Worm (Caenorhabditis elegans) whole organism, L4 larva: ENCODE measurements around the gene R10E8.2.

Experiments used
- F26F4.8 ChIP-seq: fragments of 200-800 bp; sonication (Bioruptor generic); conservative IDR thresholded peaks from 2 replicates; pipeline ENCODE4 v1.3.6; 2022; ENCODE audit warnings: missing genetic modification characterization, missing compliant biosample characterization
- F37D6.2 ChIP-seq: sonication (generic microtip); optimal IDR thresholded peaks from 2 replicates; lab custom pipeline; 2016; ENCODE audit warnings: mild to moderate bottlenecking, missing genetic modification characterization, missing compliant biosample characterization
- T26A8.4 ChIP-seq: fragments of 200-800 bp; sonication (Bioruptor generic); IDR thresholded peaks from 2 replicates; pipeline ENCODE4 v1.3.6; 2022; ENCODE audit warnings: missing genetic modification characterization, missing compliant biosample characterization
- Y105C5A.15 ChIP-seq: fragments of 200-800 bp; sonication (Bioruptor generic); IDR thresholded peaks from 2 replicates; pipeline ENCODE4 v1.3.6; 2022; ENCODE audit warnings: missing genetic modification characterization, missing compliant biosample characterization
- Y75B8A.6 ChIP-seq: fragments of 200-800 bp; sonication (Bioruptor generic); IDR thresholded peaks from 2 replicates; pipeline ENCODE4 v1.3.6; 2022; ENCODE audit warnings: missing genetic modification reagents, missing genetic modification characterization, missing compliant biosample characterization
- ZK546.5 ChIP-seq, 2 experiments: sonication (generic microtip); optimal IDR thresholded peaks; 2 replicates each; lab custom pipeline; 2017; ENCODE audit warnings: missing biosample characterization in 2 of 2, missing genetic modification characterization in 2 of 2
- ama-1 ChIP-seq: fragments of 150-350 bp; optimal IDR thresholded peaks from 2 replicates; lab custom pipeline; 2014; ENCODE audit warnings: inconsistent platforms, mixed read lengths
- ceh-28 ChIP-seq: fragments of 150-350 bp; optimal IDR thresholded peaks from 2 replicates; lab custom pipeline; 2014; ENCODE audit warnings: missing biosample characterization, missing genetic modification reagents, missing genetic modification characterization
- daf-19 ChIP-seq: fragments of 200-800 bp; sonication (Bioruptor generic); conservative IDR thresholded peaks from 2 replicates; pipeline ENCODE4 v1.3.6; 2022; ENCODE audit warnings: missing genetic modification characterization, missing compliant biosample characterization
- dpl-1 ChIP-seq: fragments of 150-350 bp; optimal IDR thresholded peaks from 2 replicates; lab custom pipeline; 2014; ENCODE audit warnings: missing biosample characterization, missing genetic modification reagents, missing genetic modification characterization
- duxl-1 ChIP-seq: sonication (generic microtip); optimal IDR thresholded peaks from 2 replicates; lab custom pipeline; 2016; ENCODE audit warnings: mild to moderate bottlenecking, missing genetic modification characterization, moderate library complexity, missing compliant biosample characterization; ENCODE audit not compliant: poor library complexity
- dve-1 ChIP-seq: sonication (generic microtip); optimal IDR thresholded peaks from 2 replicates; lab custom pipeline; 2017; ENCODE audit warnings: antibody characterized with exemption, mild to moderate bottlenecking, missing genetic modification characterization, missing compliant biosample characterization; ENCODE audit not compliant: insufficient read depth
- gei-8 ChIP-seq: fragments of 200-800 bp; sonication (Bioruptor generic); optimal IDR thresholded peaks from 2 replicates; lab custom pipeline; 2018; ENCODE audit warnings: mild to moderate bottlenecking, missing genetic modification characterization, missing compliant biosample characterization
- hlh-11 ChIP-seq: fragments of 200-800 bp; sonication (Bioruptor generic); optimal IDR thresholded peaks from 2 replicates; lab custom pipeline; 2018; ENCODE audit warnings: mild to moderate bottlenecking, missing genetic modification characterization, missing compliant biosample characterization
- jun-1 ChIP-seq: fragments of 150-350 bp; optimal IDR thresholded peaks from 2 replicates; lab custom pipeline; 2014; ENCODE audit warnings: missing biosample characterization, missing genetic modification reagents, missing genetic modification characterization
- lim-7 ChIP-seq: fragments of 200-800 bp; sonication (Bioruptor generic); IDR thresholded peaks from 2 replicates; pipeline ENCODE4 v1.3.6; 2022; ENCODE audit warnings: missing genetic modification characterization, missing compliant biosample characterization
- lin-15B ChIP-seq: fragments of 150-350 bp; sonication (generic microtip); optimal IDR thresholded peaks from 3 replicates; lab custom pipeline; 2014; ENCODE audit warnings: missing biosample characterization, missing genetic modification characterization
- lin-29 ChIP-seq: fragments of 200-800 bp; sonication (Bioruptor generic); IDR thresholded peaks from 2 replicates; pipeline ENCODE4 v1.3.6; 2022; ENCODE audit warnings: missing genetic modification reagents, missing genetic modification characterization, missing compliant biosample characterization
- lir-3 ChIP-seq: sonication (generic microtip); optimal IDR thresholded peaks from 2 replicates; lab custom pipeline; 2016; ENCODE audit warnings: mild to moderate bottlenecking, missing genetic modification characterization, missing compliant biosample characterization
- mxl-2 ChIP-seq: fragments of 200-800 bp; sonication (Bioruptor generic); conservative IDR thresholded peaks from 2 replicates; pipeline ENCODE4 v1.3.6; 2022; ENCODE audit warnings: missing genetic modification reagents, missing genetic modification characterization, missing compliant biosample characterization
- nhr-10 ChIP-seq: fragments of 150-350 bp; optimal IDR thresholded peaks from 2 replicates; lab custom pipeline; 2014; ENCODE audit warnings: missing biosample characterization, missing genetic modification characterization
- nhr-102 ChIP-seq: sonication (generic microtip); optimal IDR thresholded peaks from 2 replicates; lab custom pipeline; 2016; ENCODE audit warnings: mild to moderate bottlenecking, missing genetic modification characterization, moderate library complexity, missing compliant biosample characterization
- nhr-237 ChIP-seq: sonication (generic microtip); optimal IDR thresholded peaks from 2 replicates; lab custom pipeline; 2017; ENCODE audit warnings: missing biosample characterization, missing genetic modification characterization
- nhr-25 ChIP-seq: sonication (generic microtip); optimal IDR thresholded peaks from 2 replicates; lab custom pipeline; 2017; ENCODE audit warnings: missing genetic modification characterization, mild to moderate bottlenecking, missing compliant biosample characterization, antibody characterized with exemption, moderate library complexity, borderline replicate concordance; ENCODE audit not compliant: insufficient read depth
- nhr-28 ChIP-seq: fragments of 150-350 bp; optimal IDR thresholded peaks from 2 replicates; lab custom pipeline; 2014; ENCODE audit warnings: missing biosample characterization, missing genetic modification characterization
- nhr-76 ChIP-seq: fragments of 150-350 bp; optimal IDR thresholded peaks from 2 replicates; lab custom pipeline; 2014; ENCODE audit warnings: missing biosample characterization, missing genetic modification characterization
- saeg-2 ChIP-seq: fragments of 200-800 bp; sonication (Bioruptor generic); IDR thresholded peaks from 2 replicates; pipeline ENCODE4 v1.3.6; 2022; ENCODE audit warnings: missing genetic modification reagents, missing genetic modification characterization, missing compliant biosample characterization
- set-16 ChIP-seq: fragments of 200-800 bp; sonication (Bioruptor generic); IDR thresholded peaks from 2 replicates; pipeline ENCODE4 v1.3.6; 2022; ENCODE audit warnings: missing genetic modification reagents, missing genetic modification characterization, missing compliant biosample characterization
- skn-1 ChIP-seq: fragments of 150-350 bp; optimal IDR thresholded peaks from 2 replicates; lab custom pipeline; 2014; ENCODE audit warnings: missing biosample characterization, missing genetic modification characterization
- snpc-1.2 ChIP-seq: fragments of 200-800 bp; sonication (Bioruptor generic); IDR thresholded peaks from 2 replicates; pipeline ENCODE4 v1.3.6; 2022; ENCODE audit warnings: missing genetic modification reagents, missing genetic modification characterization, missing compliant biosample characterization
- snpc-4 ChIP-seq: fragments of 150-350 bp; optimal IDR thresholded peaks from 2 replicates; lab custom pipeline; 2014; ENCODE audit warnings: missing biosample characterization, missing genetic modification characterization
- spr-3 ChIP-seq: fragments of 200-800 bp; sonication (Bioruptor generic); optimal IDR thresholded peaks from 2 replicates; lab custom pipeline; 2018; ENCODE audit warnings: mild to moderate bottlenecking, missing genetic modification characterization, missing compliant biosample characterization
- tag-97 ChIP-seq: fragments of 200-800 bp; sonication (Bioruptor generic); IDR thresholded peaks from 2 replicates; pipeline ENCODE4 v1.3.6; 2022; ENCODE audit warnings: missing genetic modification characterization, missing compliant biosample characterization
- tra-1 ChIP-seq: fragments of 200-800 bp; sonication (Bioruptor generic); IDR thresholded peaks from 2 replicates; pipeline ENCODE4 v1.3.6; 2022; ENCODE audit warnings: missing genetic modification reagents, missing genetic modification characterization, missing compliant biosample characterization
- unc-39 ChIP-seq: sonication (generic microtip); optimal IDR thresholded peaks from 2 replicates; lab custom pipeline; 2017; ENCODE audit warnings: missing biosample characterization, missing genetic modification characterization
- zfp-3 ChIP-seq: fragments of 200-800 bp; sonication (Bioruptor generic); conservative IDR thresholded peaks from 2 replicates; pipeline ENCODE4 v1.3.6; 2022; ENCODE audit warnings: missing genetic modification reagents, missing genetic modification characterization, missing compliant biosample characterization
- zip-11 ChIP-seq: fragments of 200-800 bp; sonication (Bioruptor generic); IDR thresholded peaks from 2 replicates; pipeline ENCODE4 v1.3.6; 2022; ENCODE audit warnings: missing genetic modification characterization, missing compliant biosample characterization
- ztf-7 ChIP-seq: fragments of 150-350 bp; optimal IDR thresholded peaks from 2 replicates; lab custom pipeline; 2014; ENCODE audit warnings: missing biosample characterization, missing genetic modification characterization

The R10E8.2 gene

DNA sequence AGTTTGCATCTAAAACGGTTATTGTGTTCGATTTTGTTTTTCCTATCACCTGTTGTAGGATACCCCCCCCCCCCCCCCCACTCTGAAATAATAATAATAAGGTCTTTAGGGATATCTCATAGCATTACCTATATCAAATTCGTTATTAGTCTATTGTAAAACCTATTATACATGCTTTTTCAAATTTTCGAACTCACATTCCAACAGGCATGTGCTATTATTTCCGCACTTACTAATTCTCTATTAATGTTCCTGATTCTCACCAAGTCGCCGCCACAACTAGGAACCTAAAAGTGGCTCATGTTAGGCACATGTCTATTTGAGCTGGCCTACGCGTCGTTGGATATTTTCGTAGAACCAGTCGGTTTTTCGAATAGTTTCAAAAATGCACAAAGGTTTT, 16.8 kb downstream of the R10E8.2 start, which contains the start of gene Y37H2C.4:
Gene Y37H2C.4 (plus strand): TSS at position 301 of the 400 bp plus-strand sequence.
- TF ChIP-seq lin-29 (GFP tag; lab: Robert Waterston, UW) (no peak), ama-1 (lab: Kevin White, UChicago) (no peak), spr-3 (GFP tag; lab: Kevin White, UChicago) (no peak), ZK546.5 (tag; optimal IDR thresholded peaks at IDR 0.05; lab: Kevin White, UChicago) (no peak), zfp-3 (GFP tag; lab: Robert Waterston, UW) (no peak), skn-1 (tag; lab: Kevin White, UChicago) (no peak), nhr-10 (no peak), set-16 (no peak), gei-8 (GFP tag; lab: Kevin White, UChicago) (no peak), lim-7 (GFP tag; lab: Robert Waterston, UW) (no peak), tag-97 (GFP tag; lab: Robert Waterston, UW) (no peak), mxl-2 (GFP tag; lab: Robert Waterston, UW) (no peak), zip-11 (GFP tag; lab: Robert Waterston, UW) (no peak), lin-15B (tag; lab: Kevin White, UChicago) (no peak), nhr-237 (tag; lab: Kevin White, UChicago) (no peak), dpl-1 (GFP tag; lab: Kevin White, UChicago) (no peak), F26F4.8 (GFP tag; lab: Robert Waterston, UW) (no peak), Y75B8A.6 (no peak), snpc-4 (tag; lab: Kevin White, UChicago) (no peak)

DNA sequence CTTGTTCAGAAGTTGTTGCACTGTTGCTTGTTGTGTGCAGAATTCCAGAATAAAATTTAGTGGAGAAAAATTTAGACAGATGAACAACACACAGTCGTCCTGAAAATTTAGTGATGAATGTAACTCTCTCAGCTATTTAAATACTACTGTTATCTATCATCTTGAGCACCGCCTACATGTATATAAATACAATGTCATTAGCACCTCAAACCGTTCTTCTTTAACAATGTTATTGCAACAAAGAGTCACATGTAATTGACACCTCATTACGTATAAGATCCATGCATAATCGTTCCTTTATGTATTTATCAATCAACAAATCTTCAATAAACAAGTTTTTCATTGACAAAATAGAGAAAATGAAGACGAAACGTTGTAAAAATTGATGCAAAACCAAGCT, 27.2 kb downstream of the R10E8.2 start, which contains the start of gene Y51A2A.16:
Gene Y51A2A.16 (minus strand): TSS at position 101 of the 400 bp plus-strand sequence.
- no peak for TF ChIP-seq saeg-2 (GFP tag; lab: Robert Waterston, UW)
- no peak for TF ChIP-seq lir-3 (tag; lab: Kevin White, UChicago)
- no peak for TF ChIP-seq unc-39 (tag; lab: Kevin White, UChicago)
- no peak for TF ChIP-seq ztf-7 (tag; lab: Kevin White, UChicago)
- TF ChIP-seq ceh-28 (tag; lab: Kevin White, UChicago): no peak
- no peak for TF ChIP-seq nhr-28
- no peak for TF ChIP-seq F37D6.2
- no peak for TF ChIP-seq snpc-1.2 (GFP tag; lab: Robert Waterston, UW)
- no peak for TF ChIP-seq T26A8.4 (GFP tag; lab: Robert Waterston, UW)
- TF ChIP-seq daf-19: no peak
- no peak for TF ChIP-seq dve-1 (tag; lab: Kevin White, UChicago)
- TF ChIP-seq nhr-102 (tag; lab: Kevin White, UChicago): no peak
- TF ChIP-seq jun-1 (tag; lab: Kevin White, UChicago): no peak

DNA sequence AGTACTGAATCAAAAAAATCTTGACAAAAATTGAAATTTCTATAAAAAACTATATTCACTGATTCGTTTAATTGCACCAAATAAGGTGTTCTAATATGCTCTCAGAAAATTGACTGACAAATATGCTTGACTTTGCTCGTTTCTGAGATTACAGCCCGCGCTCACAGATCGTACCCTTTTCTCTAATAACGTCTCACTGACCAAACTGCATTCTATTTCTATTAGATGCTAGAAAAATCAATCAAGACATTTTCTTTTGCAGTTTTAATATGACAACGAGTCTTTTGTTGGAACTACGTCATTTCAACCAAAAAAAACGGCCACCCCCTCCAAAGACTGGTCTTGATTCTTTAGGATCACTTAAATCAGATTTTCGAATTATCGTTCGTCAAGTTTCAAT, 29.0 kb downstream of the R10E8.2 start, which contains the start of gene clec-247:
Gene clec-247 (plus strand): TSS at position 301 of the 400 bp plus-strand sequence.
- no peak for TF ChIP-seq hlh-11 (tag; lab: Kevin White, UChicago)

DNA sequence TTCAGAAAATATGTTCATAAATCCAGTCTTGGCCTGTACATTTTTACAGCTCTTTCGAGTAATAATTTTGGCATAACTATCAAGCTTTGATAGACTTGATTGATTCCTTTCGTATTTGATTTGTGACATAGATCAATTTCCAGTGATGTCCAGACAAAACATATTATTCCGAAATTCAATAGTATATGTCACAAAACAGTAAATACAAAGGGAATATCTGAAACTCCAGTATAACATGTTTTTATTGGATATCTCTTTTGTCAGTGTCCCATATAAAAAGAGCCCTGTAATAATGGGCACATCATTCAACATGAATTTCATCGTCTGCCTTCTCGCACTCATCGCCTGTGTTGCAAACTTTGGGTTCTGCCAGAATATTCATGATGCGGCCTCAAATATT, 37.0 kb downstream of the R10E8.2 start, which contains the start of gene Y51A2A.4:
Gene Y51A2A.4 (plus strand): TSS at position 301 of the 400 bp plus-strand sequence.
- TF ChIP-seq daf-19 (no peak), nhr-76 (tag; lab: Kevin White, UChicago) (no peak), tra-1 (GFP tag; lab: Robert Waterston, UW) (no peak), unc-39 (tag; lab: Kevin White, UChicago) (no peak), duxl-1 (tag; lab: Kevin White, UChicago) (no peak), nhr-25 (no peak), Y105C5A.15 (GFP tag; lab: Robert Waterston, UW) (no peak)
